Worm (Caenorhabditis elegans): ENCODE measurements around the gene R09H10.6.
A peak's percentile ranks its signal among the peaks of the same experiment; 100 is the strongest.

R09H10.6 gene

DNA sequence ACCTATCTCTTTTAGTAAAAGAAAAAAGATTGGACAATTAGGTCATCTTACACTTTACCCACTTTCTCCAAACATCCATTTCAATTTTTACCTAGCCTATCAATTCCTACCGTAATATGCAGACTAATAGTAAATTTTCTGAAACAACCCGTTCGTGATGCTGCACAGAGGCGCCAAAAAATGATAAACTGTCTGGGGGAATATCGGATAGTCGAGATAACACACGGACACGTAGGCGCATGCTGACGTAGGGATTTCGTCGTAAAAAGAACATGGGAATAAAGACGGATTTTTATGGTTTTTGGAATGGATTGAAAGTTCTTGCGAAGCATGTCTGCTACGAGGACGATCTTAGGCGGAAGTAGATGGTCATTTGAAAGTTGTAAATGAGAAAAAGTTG, 8.0 kb downstream of the R09H10.6 start (continued):
- TF ChIP-seq madf-10 (tag; optimal IDR thresholded peaks at IDR 0.05) = no peak
- TF ChIP-seq ceh-79 (tag; optimal IDR thresholded peaks at IDR 0.05) = no peak

DNA sequence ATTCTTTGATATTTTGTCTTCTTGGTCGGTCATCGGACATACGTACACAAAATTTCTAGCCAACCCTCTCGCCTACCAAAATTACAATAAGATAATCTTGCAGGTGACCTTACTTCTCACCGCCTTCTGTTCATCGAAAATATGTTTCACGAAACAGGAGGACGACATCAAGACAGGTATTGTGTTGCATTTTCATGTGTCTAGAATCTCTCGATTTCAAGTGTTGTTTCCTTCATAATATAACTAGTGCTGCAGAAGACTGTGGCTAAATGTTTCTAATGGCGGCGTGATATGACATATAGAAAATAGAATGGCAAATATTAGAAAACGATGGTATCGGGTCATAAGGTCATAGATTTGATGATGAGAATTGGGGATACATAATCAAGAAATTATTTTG, 8.7 kb downstream of the R09H10.6 start:
- TF ChIP-seq B0261.1 (tag; optimal IDR thresholded peaks at IDR 0.05) (no peak), B0019.2 (GFP tag; conservative IDR thresholded peaks at IDR 0.05) (no peak)

DNA sequence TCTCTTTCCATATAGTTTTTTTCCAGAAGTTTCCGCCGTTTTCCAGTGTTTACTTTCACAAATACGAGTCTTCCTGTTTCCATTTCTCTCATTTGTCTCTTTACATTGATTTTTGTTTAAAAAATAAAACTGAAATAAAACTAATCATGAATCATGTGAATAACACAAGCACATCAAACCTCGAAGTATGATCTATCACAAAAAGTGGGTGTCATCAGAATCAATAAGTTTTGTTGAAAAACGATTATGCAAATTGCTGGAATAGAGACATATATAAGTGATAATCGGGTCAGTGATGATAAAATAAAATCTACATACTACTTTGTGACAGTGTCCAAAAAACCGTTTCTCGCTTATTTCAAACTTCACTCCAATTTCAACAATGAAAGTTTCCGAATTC, 12.4 kb downstream of the R09H10.6 start, which contains the start of gene R09H10.7:
Gene R09H10.7, plus strand, starts transcription at position 301 of the 400 bp plus-strand sequence.
- TF ChIP-seq ztf-25 (GFP tag; IDR thresholded peaks at IDR 0.05) (no peak), lin-54 (GFP tag; optimal IDR thresholded peaks at IDR 0.05) (no peak), B0336.3 (GFP tag; IDR thresholded peaks at IDR 0.05) (peak; percentile 47; the same call in 1 of the 2 replicates)

DNA sequence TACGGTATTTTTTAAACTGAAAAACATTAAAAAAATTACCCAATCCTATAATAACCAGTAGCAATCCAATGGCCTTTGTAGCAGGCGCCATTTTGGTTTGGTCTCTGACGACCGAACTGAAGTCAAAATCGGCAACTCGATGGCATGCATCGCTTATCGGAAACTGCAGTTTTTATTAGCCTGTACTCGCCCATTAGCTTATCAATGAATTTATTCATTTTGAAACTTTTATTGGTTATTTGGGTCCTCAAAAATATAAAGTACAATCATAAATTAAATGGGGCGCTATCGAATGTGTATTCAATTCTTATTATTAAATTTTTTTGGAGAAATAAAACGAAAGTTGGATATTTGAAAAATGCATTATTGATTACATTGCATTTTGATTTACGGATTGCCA, 20.3 kb downstream of the R09H10.6 start, which contains the start of gene R09H10.5:
Gene R09H10.5, minus strand, starts transcription at position 106 of the 400 bp plus-strand sequence.
- peak; percentile 51 for TF ChIP-seq nhr-80 (tag; optimal IDR thresholded peaks at IDR 0.05)
- TF ChIP-seq nhr-179 (tag; optimal IDR thresholded peaks at IDR 0.05) = no peak

DNA sequence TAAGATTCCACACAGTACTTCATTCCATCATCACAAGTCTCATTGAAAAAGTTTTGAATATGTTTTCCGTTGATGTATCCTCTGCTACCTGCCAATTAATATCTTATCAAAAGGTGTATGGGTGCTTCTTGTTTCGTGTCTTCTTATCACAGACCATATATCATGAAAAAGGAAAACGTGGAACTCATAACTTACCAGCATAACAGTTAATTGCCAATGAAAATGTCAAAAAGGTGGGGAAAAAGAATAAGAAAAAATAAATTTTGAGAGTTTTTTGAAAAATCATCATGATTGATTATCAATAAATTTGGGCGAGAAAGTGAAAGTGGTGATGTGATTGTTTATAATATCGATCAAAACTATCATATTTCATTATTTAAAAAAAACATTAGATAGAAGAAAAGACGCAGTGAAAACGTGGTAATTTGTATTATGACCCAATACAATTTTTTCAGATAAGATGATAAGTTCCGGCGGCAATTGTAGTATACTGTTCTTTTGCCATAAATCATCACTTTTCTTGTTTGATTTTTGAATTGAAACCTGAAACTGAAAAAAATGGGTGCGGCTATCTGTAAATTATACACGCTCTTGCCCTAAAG, 22.7 kb downstream of the R09H10.6 start, which contains the start of gene F56C4.4:
Gene F56C4.4, minus strand, starts transcription at position 315 of the 602 bp plus-strand sequence.
- TF ChIP-seq chd-7 (tag; optimal IDR thresholded peaks at IDR 0.05) (no peak), unc-62 (GFP tag; optimal IDR thresholded peaks at IDR 0.05) (peak; percentile 53), ztf-22 (GFP tag; optimal IDR thresholded peaks at IDR 0.05) (peak; percentile 13), atf-7 (tag; optimal IDR thresholded peaks at IDR 0.05) (peak; percentile 32), ekl-4 (GFP tag; IDR thresholded peaks at IDR 0.05) (no peak; the same call in 1 of the 2 replicates), F52B5.7 (tag; optimal IDR thresholded peaks at IDR 0.05) (no peak), let-607 (tag; optimal IDR thresholded peaks at IDR 0.05) (peak; percentile 69 to 81), F39B2.1 (GFP tag; IDR thresholded peaks at IDR 0.05) (no peak), nhr-80 (tag; optimal IDR thresholded peaks at IDR 0.05) (peak; percentile 92), dpff-1 (tag; optimal IDR thresholded peaks at IDR 0.05) (no peak), snpc-4 (GFP tag; optimal IDR thresholded peaks at IDR 0.05) (no peak), snpc-4 (tag; optimal IDR thresholded peaks at IDR 0.05) (no peak)

ce11 chrIV:10636649-10637048, 28.3 kb downstream of the R09H10.6 start, which contains the start of gene F56C4.1:
Gene F56C4.1 (plus strand): TSS chrIV:10636949.
- TF ChIP-seq hmg-1.2 (GFP tag; IDR thresholded peaks at IDR 0.05) = no peak
- TF ChIP-seq mxl-1 (tag; optimal IDR thresholded peaks at IDR 0.05) = no peak
- TF ChIP-seq ccch-3 (GFP tag; optimal IDR thresholded peaks at IDR 0.05) = no peak
- TF ChIP-seq attf-6 (GFP tag; IDR thresholded peaks at IDR 0.05) = no peak
- no peak for TF ChIP-seq dpff-1 (tag; optimal IDR thresholded peaks at IDR 0.05)
- no peak for TF ChIP-seq dox-1 (GFP tag; IDR thresholded peaks at IDR 0.05)
- no peak for TF ChIP-seq pbrm-1 (GFP tag; IDR thresholded peaks at IDR 0.05)
- no peak for TF ChIP-seq athp-1 (tag; optimal IDR thresholded peaks at IDR 0.05)
- TF ChIP-seq fkh-3 (tag; optimal IDR thresholded peaks at IDR 0.05) = no peak
- no peak for TF ChIP-seq atf-7 (tag; optimal IDR thresholded peaks at IDR 0.05)
- TF ChIP-seq hrde-1 (tag; optimal IDR thresholded peaks at IDR 0.05; ENCODE audit: borderline replicate concordance) = no peak
- no peak for TF ChIP-seq lag-1 (GFP tag; IDR thresholded peaks at IDR 0.05)
